Worm (Caenorhabditis elegans) whole organism, L3 larva: ENCODE measurements around the gene bath-42.

Experiments used
- ZK546.5 ChIP-seq: sonication (generic microtip); optimal IDR thresholded peaks from 2 replicates; lab custom pipeline; 2017; ENCODE audit warnings: missing biosample characterization, missing genetic modification characterization
- aly-2 ChIP-seq: fragments of 150-350 bp; optimal IDR thresholded peaks from 2 replicates; lab custom pipeline; 2014; ENCODE audit warnings: missing biosample characterization, missing genetic modification characterization
- ama-1 ChIP-seq: fragments of 150-350 bp; optimal IDR thresholded peaks from 2 replicates; lab custom pipeline; 2018
- ceh-28 ChIP-seq: fragments of 150-350 bp; optimal IDR thresholded peaks from 2 replicates; lab custom pipeline; 2014; ENCODE audit warnings: missing biosample characterization, missing genetic modification reagents, missing genetic modification characterization
- ceh-82 ChIP-seq: fragments of 150-350 bp; optimal IDR thresholded peaks from 2 replicates; lab custom pipeline; 2014; ENCODE audit warnings: missing biosample characterization, missing genetic modification characterization
- ceh-9 ChIP-seq: sonication (generic microtip); optimal IDR thresholded peaks from 2 replicates; lab custom pipeline; 2018; ENCODE audit warnings: missing biosample characterization, missing genetic modification characterization
- daf-12 ChIP-seq: fragments of 150-350 bp; optimal IDR thresholded peaks from 2 replicates; lab custom pipeline; 2014; ENCODE audit warnings: missing biosample characterization, missing genetic modification reagents, missing genetic modification characterization
- egl-27 ChIP-seq: sonication (generic microtip); optimal IDR thresholded peaks from 4 replicates; lab custom pipeline; 2017; ENCODE audit warnings: missing biosample characterization, missing genetic modification reagents, missing genetic modification characterization
- elt-1 ChIP-seq: fragments of 150-350 bp; optimal IDR thresholded peaks from 2 replicates; lab custom pipeline; 2014; ENCODE audit warnings: missing biosample characterization, missing genetic modification characterization
- elt-2 ChIP-seq: sonication (generic microtip); optimal IDR thresholded peaks from 2 replicates; lab custom pipeline; 2016; ENCODE audit warnings: missing genetic modification reagents, mild to moderate bottlenecking, missing genetic modification characterization, missing compliant biosample characterization
- fkh-10 ChIP-seq: sonication (generic microtip); optimal IDR thresholded peaks from 2 replicates; lab custom pipeline; 2017; ENCODE audit warnings: missing biosample characterization, missing genetic modification reagents, missing genetic modification characterization
- fos-1 ChIP-seq: fragments of 150-350 bp; optimal IDR thresholded peaks from 2 replicates; lab custom pipeline; 2014; ENCODE audit warnings: missing biosample characterization, missing genetic modification characterization
- hmg-11 ChIP-seq: sonication (generic microtip); optimal IDR thresholded peaks from 2 replicates; lab custom pipeline; 2016; ENCODE audit warnings: missing genetic modification characterization, missing compliant biosample characterization
- jun-1 ChIP-seq: fragments of 150-350 bp; optimal IDR thresholded peaks from 2 replicates; lab custom pipeline; 2014; ENCODE audit warnings: missing biosample characterization, missing genetic modification reagents, missing genetic modification characterization
- lin-15B ChIP-seq: fragments of 150-350 bp; optimal IDR thresholded peaks from 2 replicates; lab custom pipeline; 2014; ENCODE audit warnings: missing biosample characterization, missing genetic modification characterization
- lin-39 ChIP-seq: fragments of 150-350 bp; optimal IDR thresholded peaks from 2 replicates; lab custom pipeline; 2018; ENCODE audit warnings: missing biosample characterization, missing genetic modification reagents, missing genetic modification characterization
- lsy-12 ChIP-seq: sonication (generic microtip); optimal IDR thresholded peaks from 2 replicates; lab custom pipeline; 2016; ENCODE audit warnings: mild to moderate bottlenecking, missing genetic modification characterization, missing compliant biosample characterization
- mml-1 ChIP-seq: fragments of 150-350 bp; sonication (generic microtip); optimal IDR thresholded peaks from 3 replicates; lab custom pipeline; 2014; ENCODE audit warnings: missing biosample characterization, missing genetic modification characterization
- nfya-1 ChIP-seq: sonication (generic microtip); optimal IDR thresholded peaks from 2 replicates; lab custom pipeline; 2017; ENCODE audit warnings: missing genetic modification characterization, mild to moderate bottlenecking, missing compliant biosample characterization, antibody characterized with exemption, moderate library complexity; ENCODE audit not compliant: insufficient read depth
- nhr-11 ChIP-seq: fragments of 150-350 bp; optimal IDR thresholded peaks from 2 replicates; lab custom pipeline; 2014; ENCODE audit warnings: missing biosample characterization, missing genetic modification characterization
- nhr-12 ChIP-seq: fragments of 150-350 bp; optimal IDR thresholded peaks from 2 replicates; lab custom pipeline; 2014; ENCODE audit warnings: missing biosample characterization, missing genetic modification characterization
- nhr-237 ChIP-seq: fragments of 150-350 bp; optimal IDR thresholded peaks from 2 replicates; lab custom pipeline; 2014; ENCODE audit warnings: missing biosample characterization, missing genetic modification characterization
- nhr-28 ChIP-seq: fragments of 150-350 bp; optimal IDR thresholded peaks from 2 replicates; lab custom pipeline; 2014; ENCODE audit warnings: missing biosample characterization, missing genetic modification characterization
- nhr-43 ChIP-seq: sonication (generic microtip); optimal IDR thresholded peaks from 2 replicates; lab custom pipeline; 2016; ENCODE audit warnings: mild to moderate bottlenecking, missing genetic modification characterization, missing compliant biosample characterization; ENCODE audit not compliant: poor library complexity, severe bottlenecking
- nhr-67 ChIP-seq: fragments of 150-350 bp; optimal IDR thresholded peaks from 2 replicates; lab custom pipeline; 2014; ENCODE audit warnings: missing biosample characterization, missing genetic modification characterization
- nhr-76 ChIP-seq: fragments of 150-350 bp; sonication (generic microtip); optimal IDR thresholded peaks from 5 replicates; lab custom pipeline; 2014; ENCODE audit warnings: missing biosample characterization, missing genetic modification characterization
- nhr-77 ChIP-seq: fragments of 150-350 bp; optimal IDR thresholded peaks from 2 replicates; lab custom pipeline; 2014; ENCODE audit warnings: missing biosample characterization, missing genetic modification characterization
- pha-4 ChIP-seq: fragments of 150-350 bp; optimal IDR thresholded peaks from 2 replicates; lab custom pipeline; 2014; ENCODE audit warnings: missing biosample characterization, missing genetic modification reagents, missing genetic modification characterization
- pqm-1 ChIP-seq: fragments of 150-350 bp; optimal IDR thresholded peaks from 2 replicates; lab custom pipeline; 2017; ENCODE audit warnings: missing biosample characterization, missing genetic modification characterization, inconsistent platforms
- skn-1 ChIP-seq: fragments of 150-350 bp; optimal IDR thresholded peaks from 2 replicates; lab custom pipeline; 2014; ENCODE audit warnings: missing biosample characterization, missing genetic modification characterization
- snpc-4 ChIP-seq: fragments of 150-350 bp; optimal IDR thresholded peaks from 2 replicates; lab custom pipeline; 2014; ENCODE audit warnings: missing biosample characterization, missing genetic modification characterization
- tbx-2 ChIP-seq: sonication (generic microtip); optimal IDR thresholded peaks from 2 replicates; lab custom pipeline; 2016; ENCODE audit warnings: mild to moderate bottlenecking, missing genetic modification characterization, missing compliant biosample characterization
- unc-39 ChIP-seq: sonication (generic microtip); optimal IDR thresholded peaks from 4 replicates; lab custom pipeline; 2017; ENCODE audit warnings: missing biosample characterization, missing genetic modification characterization
- unc-62 ChIP-seq: fragments of 150-350 bp; sonication (generic microtip); optimal IDR thresholded peaks from 4 replicates; lab custom pipeline; 2014; ENCODE audit warnings: missing biosample characterization, missing genetic modification reagents, missing genetic modification characterization
- zag-1 ChIP-seq: fragments of 150-350 bp; optimal IDR thresholded peaks from 2 replicates; lab custom pipeline; 2014; ENCODE audit warnings: missing biosample characterization, missing genetic modification characterization
- ztf-11 ChIP-seq: fragments of 150-350 bp; optimal IDR thresholded peaks from 2 replicates; lab custom pipeline; 2014; ENCODE audit warnings: missing biosample characterization, missing genetic modification characterization
- ztf-4 ChIP-seq: fragments of 150-350 bp; optimal IDR thresholded peaks from 2 replicates; lab custom pipeline; 2014; ENCODE audit warnings: missing biosample characterization, missing genetic modification characterization

bath-42 gene

ce11 chrIII:8181581-8181980, 18.4 kb upstream of the bath-42 start, which contains the start of gene spc-2:
Gene spc-2 (plus strand): TSS chrIII:8181881.
- TF ChIP-seq fkh-10 (GFP tag; lab: Kevin White, UChicago) (no peak), elt-1 (tag; lab: Kevin White, UChicago) (no peak), hmg-11 (tag; lab: Kevin White, UChicago) (no peak), fos-1 (tag; lab: Kevin White, UChicago) (no peak), nhr-43 (tag; lab: Kevin White, UChicago) (no peak), ceh-9 (no peak), nhr-67 (tag; lab: Kevin White, UChicago) (no peak), unc-39 (tag; lab: Kevin White, UChicago) (no peak), nhr-77 (tag; lab: Kevin White, UChicago) (no peak), daf-12 (no peak), aly-2 (no peak), unc-62 (GFP tag; lab: Kevin White, UChicago) (no peak), lin-39 (tag; lab: Kevin White, UChicago) (no peak), ceh-28 (tag; lab: Kevin White, UChicago) (no peak), nhr-76 (tag; lab: Kevin White, UChicago) (no peak), nfya-1 (tag; lab: Kevin White, UChicago) (no peak), nhr-12 (tag; lab: Kevin White, UChicago) (no peak), elt-2 (tag; lab: Kevin White, UChicago) (no peak)

DNA sequence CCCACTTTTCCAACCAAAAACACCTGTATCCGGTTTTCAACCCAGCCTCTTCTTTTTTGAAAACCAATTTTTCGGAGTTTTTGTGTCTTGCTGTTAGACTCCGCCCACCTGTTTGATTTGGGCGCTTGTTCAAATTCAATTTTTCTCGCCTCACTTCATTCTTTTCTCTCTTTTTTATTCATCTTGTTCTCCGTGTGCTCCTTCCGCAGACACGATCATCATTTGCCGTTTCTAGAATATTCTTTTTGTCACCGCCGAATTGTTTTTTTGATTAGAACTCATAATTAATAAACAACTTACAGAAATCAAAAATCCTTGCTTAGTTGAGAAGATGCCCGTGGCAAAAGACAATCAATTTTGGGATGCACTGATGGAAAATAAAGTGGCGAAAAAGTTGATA, 15.7 kb upstream of the bath-42 start, which contains the start of gene C50C3.5:
Gene C50C3.5, plus strand, starts transcription at position 301 of the 400 bp plus-strand sequence.
- TF ChIP-seq nhr-67 (tag; lab: Kevin White, UChicago), result no peak
- no peak for TF ChIP-seq nhr-237 (tag; lab: Kevin White, UChicago)
- no peak for TF ChIP-seq jun-1
- no peak for TF ChIP-seq nhr-11 (tag; lab: Kevin White, UChicago)
- TF ChIP-seq ztf-11, result no peak
- no peak for TF ChIP-seq daf-12
- TF ChIP-seq snpc-4, result no peak
- no peak for TF ChIP-seq nhr-28 (tag; lab: Kevin White, UChicago)
- no peak for TF ChIP-seq ama-1
- TF ChIP-seq lsy-12 (tag; lab: Kevin White, UChicago), result no peak
- no peak for TF ChIP-seq elt-1 (tag; lab: Kevin White, UChicago)
- no peak for TF ChIP-seq zag-1 (tag; lab: Kevin White, UChicago)
- TF ChIP-seq egl-27, result no peak
- TF ChIP-seq pha-4 (tag; lab: Kevin White, UChicago), result no peak
- no peak for TF ChIP-seq unc-62 (GFP tag; lab: Kevin White, UChicago)
- TF ChIP-seq skn-1, result no peak
- TF ChIP-seq mml-1 (tag; lab: Kevin White, UChicago), result no peak

ce11 chrIII:8176265-8176664, 13.1 kb upstream of the bath-42 start, which contains the start of gene C50C3.12:
Gene C50C3.12 (plus strand): TSS chrIII:8176565.
- no peak for TF ChIP-seq ztf-4
- TF ChIP-seq ceh-82 (tag; lab: Kevin White, UChicago), result no peak
- TF ChIP-seq unc-39 (tag; lab: Kevin White, UChicago), result no peak
- no peak for TF ChIP-seq nhr-43 (tag; lab: Kevin White, UChicago)
- no peak for TF ChIP-seq ztf-11
- TF ChIP-seq lin-15B, result no peak
- no peak for TF ChIP-seq lsy-12 (tag; lab: Kevin White, UChicago)
- TF ChIP-seq pha-4 (tag; lab: Kevin White, UChicago), result no peak
- no peak for TF ChIP-seq nhr-12 (tag; lab: Kevin White, UChicago)
- no peak for TF ChIP-seq mml-1 (tag; lab: Kevin White, UChicago)
- TF ChIP-seq ZK546.5 (tag; lab: Kevin White, UChicago), result no peak
- TF ChIP-seq pqm-1 (tag; lab: Kevin White, UChicago), result no peak
- no peak for TF ChIP-seq ceh-28 (tag; lab: Kevin White, UChicago)
- TF ChIP-seq tbx-2 (tag; lab: Kevin White, UChicago), result no peak
- TF ChIP-seq snpc-4, result no peak

- no peak for TF ChIP-seq ztf-11
- peak; percentile 86 for TF ChIP-seq nfya-1 (tag; lab: Kevin White, UChicago)
- no peak for TF ChIP-seq egl-27
These were observed 12.1 kb upstream of the bath-42 start for ce11 chrIII:8175263-8175662.
